Worm (Caenorhabditis elegans): Measurements from ENCODE around the gene madf-9.

DNA sequence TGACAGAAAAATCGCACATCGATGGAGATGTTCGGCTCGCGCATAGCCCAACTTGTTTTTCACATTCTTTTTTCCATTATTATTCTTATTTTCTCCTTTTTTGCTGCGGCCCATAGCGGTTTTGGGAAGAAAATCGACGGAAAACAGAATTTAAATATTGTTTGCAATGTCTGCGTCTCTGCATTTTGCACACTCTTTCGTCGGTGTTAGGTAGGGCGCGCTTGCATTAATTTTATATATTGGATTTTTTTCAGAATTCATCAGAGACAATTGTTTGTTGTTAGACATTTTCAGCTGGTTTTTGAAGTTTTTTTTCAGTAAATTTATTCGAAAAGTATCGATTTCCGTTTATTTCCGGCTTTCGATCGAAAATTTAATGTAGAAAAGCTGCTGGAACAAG, 37.8 kb upstream of the madf-9 start, which contains the start of gene Y37E11B.6:
- TF ChIP-seq elt-3 (tag; optimal IDR thresholded peaks at IDR 0.05) (no peak), nhr-12 (tag; optimal IDR thresholded peaks at IDR 0.05) (no peak), lin-13 (tag; optimal IDR thresholded peaks at IDR 0.05) (no peak), pha-4 (tag; optimal IDR thresholded peaks at IDR 0.05) (no peak), unc-39 (tag; optimal IDR thresholded peaks at IDR 0.05) (no peak), bed-3 (GFP tag; optimal IDR thresholded peaks at IDR 0.05) (no peak), unc-62 (GFP tag; optimal IDR thresholded peaks at IDR 0.05) (no peak), nhr-28 (tag; optimal IDR thresholded peaks at IDR 0.05) (no peak), blmp-1 (tag; optimal IDR thresholded peaks at IDR 0.05) (no peak), ztf-11 (tag; optimal IDR thresholded peaks at IDR 0.05) (no peak), snpc-4 (tag; optimal IDR thresholded peaks at IDR 0.05) (no peak), nhr-76 (tag; optimal IDR thresholded peaks at IDR 0.05) (no peak), elt-1 (tag; optimal IDR thresholded peaks at IDR 0.05; ENCODE audit: borderline replicate concordance, insufficient read depth) (no peak)

Data from whole organism, mixed stage, embryonic.